Fruit fly (Drosophila melanogaster) whole organism, embryonic: Measurements from ENCODE around the gene UQCR-6.4L.

Experiments
- Adf1 ChIP-seq: fragments of 200-800 bp; sonication (Bioruptor generic); IDR thresholded peaks from 2 replicates; pipeline ENCODE4 v1.3.6; 2022; ENCODE audit warnings: missing biosample characterization, missing genetic modification characterization
- C15 ChIP-seq: fragments of 200-800 bp; sonication (Bioruptor generic); IDR thresholded peaks from 3 replicates; pipeline ENCODE4 v1.3.6; 2022; ENCODE audit warnings: missing biosample characterization, missing genetic modification characterization
- CG10321 ChIP-seq: fragments of 200-800 bp; sonication (Bioruptor generic); IDR thresholded peaks from 2 replicates; pipeline ENCODE4 v1.3.6; 2022; ENCODE audit warnings: missing biosample characterization, missing genetic modification characterization
- CG12236 ChIP-seq: fragments of 200-800 bp; sonication (Bioruptor generic); optimal IDR thresholded peaks from 2 replicates; lab custom pipeline; 2016; ENCODE audit warnings: missing biosample characterization, missing genetic modification characterization
- CG13123 ChIP-seq: fragments of 200-800 bp; sonication (Bioruptor generic); optimal IDR thresholded peaks from 2 replicates; lab custom pipeline; 2016; ENCODE audit warnings: missing biosample characterization, missing genetic modification characterization
- CG17568 ChIP-seq: fragments of 200-800 bp; sonication (Bioruptor generic); optimal IDR thresholded peaks from 2 replicates; lab custom pipeline; 2018; ENCODE audit warnings: missing biosample characterization, mild to moderate bottlenecking, missing genetic modification characterization, moderate library complexity
- CG1792 ChIP-seq: fragments of 200-800 bp; sonication (Bioruptor generic); optimal IDR thresholded peaks from 2 replicates; lab custom pipeline; 2016; ENCODE audit warnings: missing biosample characterization, missing genetic modification characterization
- CG31388 ChIP-seq: fragments of 200-800 bp; sonication (Bioruptor generic); optimal IDR thresholded peaks from 2 replicates; lab custom pipeline; 2016; ENCODE audit warnings: missing biosample characterization, missing genetic modification characterization
- CG32767 ChIP-seq: fragments of 200-800 bp; sonication (Bioruptor generic); IDR thresholded peaks from 2 replicates; pipeline ENCODE4 v1.3.6; 2022; ENCODE audit warnings: missing biosample characterization, missing genetic modification characterization
- CG34376 ChIP-seq: fragments of 200-800 bp; sonication (Bioruptor generic); optimal IDR thresholded peaks from 2 replicates; lab custom pipeline; 2018; ENCODE audit warnings: missing biosample characterization, mild to moderate bottlenecking, missing genetic modification characterization
- CG5180 ChIP-seq: fragments of 200-800 bp; sonication (Bioruptor generic); optimal IDR thresholded peaks from 3 replicates; lab custom pipeline; 2017; ENCODE audit warnings: missing biosample characterization, missing genetic modification characterization, mild to moderate bottlenecking, moderate library complexity, missing genetic modification reagents
- CG6683 ChIP-seq: fragments of 200-800 bp; sonication (Bioruptor generic); optimal IDR thresholded peaks from 2 replicates; lab custom pipeline; 2017; ENCODE audit warnings: missing biosample characterization, mild to moderate bottlenecking, missing genetic modification characterization, missing genetic modification reagents
- CG7987 ChIP-seq: fragments of 200-800 bp; sonication (Bioruptor generic); optimal IDR thresholded peaks from 2 replicates; lab custom pipeline; 2018; ENCODE audit warnings: missing biosample characterization, mild to moderate bottlenecking, missing genetic modification characterization, moderate library complexity
- CG8924 ChIP-seq: fragments of 200-800 bp; optimal IDR thresholded peaks from 3 replicates; lab custom pipeline; 2019; ENCODE audit warnings: missing biosample characterization, mild to moderate bottlenecking, missing genetic modification characterization, moderate library complexity
- CG9215 ChIP-seq: fragments of 200-800 bp; sonication (Bioruptor generic); IDR thresholded peaks from 2 replicates; pipeline ENCODE4 v1.3.6; 2022; ENCODE audit warnings: missing biosample characterization, missing genetic modification characterization
- D ChIP-seq, 2 experiments: fragments of 200-800 bp in 1 of 2; fragments of >200 bp in 1 of 2; sonication (Bioruptor generic) in 1 of 2; optimal IDR thresholded peaks; 2 replicates in 1 of 2; 3 replicates in 1 of 2; lab custom pipeline; 2017; ENCODE audit warnings: mild to moderate bottlenecking in 1 of 2, missing biosample characterization in 1 of 2, missing genetic modification characterization in 1 of 2, missing genetic modification reagents in 1 of 2
- D19A ChIP-seq: fragments of 200-800 bp; optimal IDR thresholded peaks from 3 replicates; lab custom pipeline; 2019; ENCODE audit warnings: missing biosample characterization, mild to moderate bottlenecking, missing genetic modification characterization, moderate library complexity
- Dad ChIP-seq: fragments of 200-800 bp; sonication (Bioruptor generic); optimal IDR thresholded peaks from 3 replicates; lab custom pipeline; 2016; ENCODE audit warnings: missing biosample characterization, missing genetic modification characterization
- Deaf1 ChIP-seq: fragments of 200-800 bp; optimal IDR thresholded peaks from 3 replicates; lab custom pipeline; 2019; ENCODE audit warnings: missing biosample characterization, mild to moderate bottlenecking, missing genetic modification characterization, moderate library complexity
- Gsc ChIP-seq: fragments of 200-800 bp; sonication (Bioruptor generic); IDR thresholded peaks from 2 replicates; pipeline ENCODE4 v1.3.6; 2022; ENCODE audit warnings: missing biosample characterization, missing genetic modification characterization
- HmgD ChIP-seq: fragments of 200-800 bp; sonication (Bioruptor generic); optimal IDR thresholded peaks from 3 replicates; lab custom pipeline; 2016; ENCODE audit warnings: missing biosample characterization, missing genetic modification characterization
- Hr3 ChIP-seq: fragments of 200-800 bp; sonication (Bioruptor generic); optimal IDR thresholded peaks from 3 replicates; lab custom pipeline; 2016; ENCODE audit warnings: missing biosample characterization, missing genetic modification characterization
- Lhr ChIP-seq: fragments of 200-800 bp; sonication (Bioruptor generic); optimal IDR thresholded peaks from 3 replicates; lab custom pipeline; 2017; ENCODE audit warnings: mild to moderate bottlenecking, missing biosample characterization, missing genetic modification reagents, missing genetic modification characterization
- MESR4 ChIP-seq: fragments of 200-800 bp; sonication (Bioruptor generic); optimal IDR thresholded peaks from 2 replicates; lab custom pipeline; 2018; ENCODE audit warnings: missing biosample characterization, mild to moderate bottlenecking, missing genetic modification characterization, moderate library complexity
- NK7.1 ChIP-seq: fragments of 200-800 bp; sonication (Bioruptor generic); optimal IDR thresholded peaks from 3 replicates; lab custom pipeline; 2016; ENCODE audit warnings: missing biosample characterization, missing genetic modification characterization
- Pdp1 ChIP-seq, 2 experiments: fragments of 200-800 bp; sonication (Bioruptor generic); optimal IDR thresholded peaks; 3 replicates each; lab custom pipeline; 2016; ENCODE audit warnings: missing biosample characterization in 2 of 2, missing genetic modification characterization in 2 of 2, mild to moderate bottlenecking in 1 of 2, moderate library complexity in 1 of 2
- TFAM ChIP-seq: fragments of 200-800 bp; sonication (Bioruptor generic); optimal IDR thresholded peaks from 2 replicates; lab custom pipeline; 2017; ENCODE audit warnings: missing biosample characterization, missing genetic modification characterization, inconsistent platforms
- Tbp ChIP-seq: fragments of >200 bp; optimal IDR thresholded peaks from 2 replicates; lab custom pipeline; 2018; ENCODE audit warnings: missing biosample characterization, missing genetic modification characterization
- Xrp1 ChIP-seq: fragments of 200-800 bp; sonication (Bioruptor generic); IDR thresholded peaks from 2 replicates; pipeline ENCODE4 v1.3.6; 2022; ENCODE audit warnings: missing biosample characterization, missing genetic modification characterization
- crp ChIP-seq, 2 experiments: fragments of 200-800 bp; sonication (Bioruptor generic); optimal IDR thresholded peaks; 2 replicates in 1 of 2; 3 replicates in 1 of 2; lab custom pipeline; 2017; ENCODE audit warnings: missing biosample characterization in 2 of 2, missing genetic modification characterization in 2 of 2, mild to moderate bottlenecking in 1 of 2, moderate library complexity in 1 of 2
- ems ChIP-seq: fragments of 200-800 bp; sonication (Bioruptor generic); optimal IDR thresholded peaks from 3 replicates; lab custom pipeline; 2016; ENCODE audit warnings: missing biosample characterization, missing genetic modification characterization
- eve ChIP-seq, 2 experiments: fragments of >200 bp; optimal IDR thresholded peaks; 2 replicates each; lab custom pipeline; 2017; ENCODE audit warnings: missing biosample characterization in 2 of 2, missing genetic modification characterization in 2 of 2
- fd64A ChIP-seq: fragments of 200-800 bp; sonication (Bioruptor generic); optimal IDR thresholded peaks from 3 replicates; lab custom pipeline; 2018; ENCODE audit warnings: missing biosample characterization, mild to moderate bottlenecking, missing genetic modification characterization
- gcm2 ChIP-seq: fragments of 200-800 bp; sonication (Bioruptor generic); optimal IDR thresholded peaks from 2 replicates; lab custom pipeline; 2016; ENCODE audit warnings: missing biosample characterization, missing genetic modification characterization
- gfzf ChIP-seq: fragments of 200-800 bp; sonication (Bioruptor generic); optimal IDR thresholded peaks from 2 replicates; lab custom pipeline; 2016; ENCODE audit warnings: missing biosample characterization, mild to moderate bottlenecking, missing genetic modification characterization, moderate library complexity
- hbn ChIP-seq: fragments of 200-800 bp; sonication (Bioruptor generic); IDR thresholded peaks from 2 replicates; pipeline ENCODE4 v1.3.6; 2022; ENCODE audit warnings: missing biosample characterization, missing genetic modification characterization; ENCODE audit not compliant: partially characterized antibody
- jigr1 ChIP-seq: fragments of 200-800 bp; sonication (Bioruptor generic); IDR thresholded peaks from 3 replicates; pipeline ENCODE4 v1.3.6; 2022; ENCODE audit warnings: missing biosample characterization, missing genetic modification characterization
- kni ChIP-seq: fragments of 200-800 bp; sonication (Bioruptor generic); optimal IDR thresholded peaks from 3 replicates; lab custom pipeline; 2017; ENCODE audit warnings: mild to moderate bottlenecking, missing biosample characterization, missing genetic modification reagents, missing genetic modification characterization
- lilli ChIP-seq: fragments of 200-800 bp; sonication (Bioruptor generic); optimal IDR thresholded peaks from 3 replicates; lab custom pipeline; 2016; ENCODE audit warnings: missing biosample characterization, missing genetic modification characterization
- lmd ChIP-seq: fragments of 200-800 bp; sonication (Bioruptor generic); IDR thresholded peaks from 2 replicates; pipeline ENCODE4 v1.3.6; 2022; ENCODE audit warnings: missing biosample characterization, missing genetic modification characterization
- nom ChIP-seq: fragments of 200-800 bp; sonication (Bioruptor generic); optimal IDR thresholded peaks from 2 replicates; lab custom pipeline; 2017; ENCODE audit warnings: missing biosample characterization, missing genetic modification characterization, mild to moderate bottlenecking, moderate library complexity, missing genetic modification reagents
- oc ChIP-seq: fragments of 200-800 bp; sonication (Bioruptor generic); optimal IDR thresholded peaks from 2 replicates; lab custom pipeline; 2018; ENCODE audit warnings: missing biosample characterization, mild to moderate bottlenecking, missing genetic modification characterization, moderate library complexity
- pita ChIP-seq: fragments of 200-800 bp; sonication (Bioruptor generic); optimal IDR thresholded peaks from 2 replicates; lab custom pipeline; 2017; ENCODE audit warnings: missing biosample characterization, mild to moderate bottlenecking, missing genetic modification characterization
- slbo ChIP-seq: fragments of 200-800 bp; sonication (Bioruptor generic); IDR thresholded peaks from 2 replicates; pipeline ENCODE4 v1.3.6; 2022; ENCODE audit warnings: missing biosample characterization, missing genetic modification characterization
- stwl ChIP-seq: fragments of 200-800 bp; sonication (Bioruptor generic); optimal IDR thresholded peaks from 3 replicates; lab custom pipeline; 2018; ENCODE audit warnings: missing biosample characterization, mild to moderate bottlenecking, missing genetic modification characterization, moderate library complexity
- tgo ChIP-seq: fragments of 200-800 bp; sonication (Bioruptor generic); IDR thresholded peaks from 3 replicates; pipeline ENCODE4 v1.3.6; 2022; ENCODE audit warnings: missing biosample characterization, missing genetic modification characterization
- tup ChIP-seq: fragments of 200-800 bp; sonication (Bioruptor generic); optimal IDR thresholded peaks from 2 replicates; lab custom pipeline; 2016; ENCODE audit warnings: missing biosample characterization, mild to moderate bottlenecking, missing genetic modification characterization, moderate library complexity
- unpg ChIP-seq: fragments of 200-800 bp; sonication (Bioruptor generic); optimal IDR thresholded peaks from 3 replicates; lab custom pipeline; 2018; ENCODE audit warnings: missing biosample characterization, mild to moderate bottlenecking, missing genetic modification characterization, moderate library complexity
- zfh1 ChIP-seq: fragments of 200-800 bp; sonication (Bioruptor generic); IDR thresholded peaks from 3 replicates; pipeline ENCODE4 v1.3.6; 2022; ENCODE audit warnings: missing biosample characterization, missing genetic modification characterization

Gene UQCR-6.4L

dm6 chr3L:16587994-16588622 is 21.6 kb downstream of the UQCR-6.4L start (continued):
- TF ChIP-seq CG9215 (GFP tag; lab: Robert Waterston, UW) (peak; percentile 58; the same call in 1 of the 2 replicates), CG12236 (no peak), CG8924 (peak; percentile 72), nom (GFP tag; lab: Kevin White, UChicago) (peak; percentile 99), D19A (tag; lab: Kevin White, UChicago) (no peak), Hr3 (GFP tag; lab: Kevin White, UChicago) (peak; percentile 55), NK7.1 (no peak), Tbp (GFP tag; lab: Kevin White, UChicago) (no peak), Adf1 (GFP tag; lab: Robert Waterston, UW) (no peak), Xrp1 (peak; percentile 53; the same call in 1 of the 2 replicates), slbo (peak; percentile 81), tgo (GFP tag; lab: Robert Waterston, UW) (peak; percentile 28; the same call in 1 of the 3 replicates), unpg (GFP tag; lab: Kevin White, UChicago) (peak; percentile 64), C15 (GFP tag; lab: Robert Waterston, UW) (no peak), oc (tag; lab: Kevin White, UChicago) (peak; percentile 15), CG6683 (GFP tag; lab: Kevin White, UChicago) (peak; percentile 34), HmgD (GFP tag; lab: Kevin White, UChicago) (peak; percentile 89), Pdp1 (GFP tag; optimal IDR thresholded peaks at IDR 0.05; lab: Kevin White, UChicago) (peak; percentile 57 to 58), fd64A (GFP tag; lab: Kevin White, UChicago) (no peak), CG17568 (no peak), CG31388 (GFP tag; lab: Kevin White, UChicago) (no peak), eve (GFP tag; optimal IDR thresholded peaks at IDR 0.05; lab: Kevin White, UChicago) (no peak), D (optimal IDR thresholded peaks at IDR 0.05; lab: Kevin White, UChicago) (peak; percentile 98), D (GFP tag; optimal IDR thresholded peaks at IDR 0.05; lab: Kevin White, UChicago) (peak; percentile 16), stwl (tag; lab: Kevin White, UChicago) (peak; percentile 34), hbn (GFP tag; lab: Robert Waterston, UW) (peak; percentile 95), ems (GFP tag; lab: Kevin White, UChicago) (peak; percentile 69), jigr1 (GFP tag; lab: Robert Waterston, UW) (no peak), crp (GFP tag; optimal IDR thresholded peaks at IDR 0.05; lab: Kevin White, UChicago) (peak in 1 of 2 experiments; percentile 57), lilli (GFP tag; lab: Kevin White, UChicago) (peak; percentile 71), Deaf1 (tag; lab: Kevin White, UChicago) (no peak), lmd (peak; percentile 55; the same call in 1 of the 2 replicates), Lhr (GFP tag; lab: Kevin White, UChicago) (peak; percentile 58), Gsc (GFP tag; lab: Robert Waterston, UW) (no peak), tup (GFP tag; lab: Kevin White, UChicago) (peak; percentile 10), gfzf (GFP tag; lab: Kevin White, UChicago) (peak; percentile 55), zfh1 (GFP tag; lab: Robert Waterston, UW) (peak; percentile 58; the same call in 1 of the 3 replicates), CG13123 (GFP tag; lab: Kevin White, UChicago) (peak; percentile 6), kni (GFP tag; lab: Kevin White, UChicago) (peak; percentile 66), CG34376 (peak; percentile 31), CG1792 (GFP tag; lab: Kevin White, UChicago) (peak; percentile 50), CG7987 (GFP tag; lab: Kevin White, UChicago) (no peak), gcm2 (GFP tag; lab: Kevin White, UChicago) (no peak), MESR4 (GFP tag; lab: Kevin White, UChicago) (no peak), pita (GFP tag; lab: Kevin White, UChicago) (no peak), CG5180 (GFP tag; lab: Kevin White, UChicago) (no peak), Dad (GFP tag; lab: Kevin White, UChicago) (peak; percentile 64), TFAM (GFP tag; lab: Kevin White, UChicago) (no peak), CG10321 (GFP tag; lab: Robert Waterston, UW) (no peak), CG32767 (no peak)
